Worm (Caenorhabditis elegans) whole organism, early embryonic: ENCODE results near the gene Y54F10BM.12.

Experiments used
- B0310.2 ChIP-seq: sonication (generic microtip); optimal IDR thresholded peaks from 2 replicates; lab custom pipeline; 2016; ENCODE audit warnings: mild to moderate bottlenecking, missing genetic modification characterization, missing compliant biosample characterization
- F13C5.2 ChIP-seq: sonication (generic microtip); optimal IDR thresholded peaks from 2 replicates; lab custom pipeline; 2017; ENCODE audit warnings: mild to moderate bottlenecking, missing genetic modification characterization, inconsistent platforms, missing compliant biosample characterization
- aly-1 ChIP-seq: sonication (generic microtip); optimal IDR thresholded peaks from 2 replicates; lab custom pipeline; 2016; ENCODE audit warnings: missing genetic modification characterization, missing compliant biosample characterization
- ama-1 ChIP-seq: fragments of 150-350 bp; optimal IDR thresholded peaks from 2 replicates; lab custom pipeline; 2014
- ceh-13 ChIP-seq: fragments of 200-800 bp; sonication (Bioruptor generic); optimal IDR thresholded peaks from 2 replicates; lab custom pipeline; 2018; ENCODE audit warnings: mild to moderate bottlenecking, missing genetic modification characterization, missing compliant biosample characterization
- ceh-36 ChIP-seq: sonication (generic microtip); optimal IDR thresholded peaks from 2 replicates; lab custom pipeline; 2016; ENCODE audit warnings: missing genetic modification characterization, inconsistent platforms, missing compliant biosample characterization
- ets-7 ChIP-seq: sonication (generic microtip); optimal IDR thresholded peaks from 2 replicates; lab custom pipeline; 2016; ENCODE audit warnings: missing genotype, missing genetic modification characterization, missing compliant biosample characterization
- flt-1 ChIP-seq: fragments of 200-800 bp; sonication (Bioruptor generic); IDR thresholded peaks from 2 replicates; pipeline ENCODE4 v1.3.6; 2022; ENCODE audit warnings: missing genetic modification characterization, missing compliant biosample characterization
- hmbx-1 ChIP-seq: sonication (generic microtip); optimal IDR thresholded peaks from 2 replicates; lab custom pipeline; 2016; ENCODE audit warnings: mild to moderate bottlenecking, missing genetic modification characterization, missing compliant biosample characterization
- hmg-4 ChIP-seq: fragments of 200-800 bp; sonication (Bioruptor generic); optimal IDR thresholded peaks from 2 replicates; lab custom pipeline; 2018; ENCODE audit warnings: mild to moderate bottlenecking, missing genetic modification characterization, missing compliant biosample characterization
- hnd-1 ChIP-seq: sonication (generic microtip); optimal IDR thresholded peaks from 2 replicates; lab custom pipeline; 2016; ENCODE audit warnings: missing genetic modification characterization, missing compliant biosample characterization
- pes-1 ChIP-seq: fragments of 200-800 bp; sonication (Bioruptor generic); IDR thresholded peaks from 2 replicates; pipeline ENCODE4 v1.3.6; 2022; ENCODE audit warnings: missing genetic modification reagents, missing genetic modification characterization, missing compliant biosample characterization
- scrt-1 ChIP-seq: fragments of 200-800 bp; sonication (Bioruptor generic); IDR thresholded peaks from 2 replicates; pipeline ENCODE4 v1.3.6; 2022; ENCODE audit warnings: missing genetic modification characterization, missing compliant biosample characterization
- sea-1 ChIP-seq: fragments of 200-800 bp; sonication (Bioruptor generic); conservative IDR thresholded peaks from 2 replicates; pipeline ENCODE4 v1.3.6; 2022; ENCODE audit warnings: missing genetic modification characterization, missing compliant biosample characterization
- tbx-11 ChIP-seq: fragments of 200-800 bp; sonication (Bioruptor generic); IDR thresholded peaks from 2 replicates; pipeline ENCODE4 v1.3.6; 2022; ENCODE audit warnings: missing genetic modification characterization, missing compliant biosample characterization
- tbx-37 ChIP-seq: fragments of 200-800 bp; sonication (Bioruptor generic); conservative IDR thresholded peaks from 2 replicates; pipeline ENCODE4 v1.3.6; 2022; ENCODE audit warnings: missing genetic modification reagents, missing genetic modification characterization, missing compliant biosample characterization
- tra-4 ChIP-seq: sonication (generic microtip); optimal IDR thresholded peaks from 2 replicates; lab custom pipeline; 2017; ENCODE audit warnings: missing genetic modification characterization, missing compliant biosample characterization

Gene Y54F10BM.12

DNA sequence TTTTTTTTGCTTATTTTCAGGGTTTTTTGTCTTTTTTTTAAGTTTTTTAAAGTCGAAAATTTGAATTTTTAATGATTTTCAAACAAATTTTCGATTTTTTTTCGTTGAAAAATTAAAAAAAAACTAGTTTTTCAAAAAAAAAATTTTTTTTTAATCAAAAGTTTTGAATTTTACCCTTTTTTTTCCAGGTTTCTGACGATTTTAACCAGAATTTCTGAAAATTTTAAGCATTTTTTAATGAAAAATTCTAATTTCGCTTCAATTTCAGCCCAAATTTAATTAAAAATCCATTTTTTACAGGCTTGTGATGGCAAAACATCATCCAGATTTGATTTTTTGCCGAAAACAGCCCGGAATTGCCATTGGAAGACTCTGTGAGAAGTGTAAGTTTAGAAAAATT, 13.8 kb upstream of the Y54F10BM.12 start, which contains the start of gene phf-5:
Gene phf-5, plus strand, starts transcription at position 301 of the 400 bp plus-strand sequence.
- no peak for TF ChIP-seq hmbx-1 (tag; lab: Kevin White, UChicago)
- no peak for TF ChIP-seq hmg-4
- TF ChIP-seq pes-1 (GFP tag; lab: Robert Waterston, UW): no peak
- no peak for TF ChIP-seq tra-4 (tag; lab: Kevin White, UChicago)
- TF ChIP-seq ceh-13 (GFP tag; lab: Kevin White, UChicago): no peak
- TF ChIP-seq B0310.2 (tag; lab: Kevin White, UChicago): no peak
- TF ChIP-seq hnd-1 (tag; lab: Kevin White, UChicago): no peak
- no peak for TF ChIP-seq ets-7 (tag; lab: Kevin White, UChicago)
- TF ChIP-seq aly-1 (tag; lab: Kevin White, UChicago): no peak
- TF ChIP-seq F13C5.2: no peak
- TF ChIP-seq sea-1 (GFP tag; lab: Robert Waterston, UW): no peak
- TF ChIP-seq tbx-37 (GFP tag; lab: Robert Waterston, UW): no peak
- no peak for TF ChIP-seq scrt-1
- no peak for TF ChIP-seq ama-1 (lab: Kevin White, UChicago)
- no peak for TF ChIP-seq flt-1 (GFP tag; lab: Robert Waterston, UW)
- TF ChIP-seq tbx-11 (GFP tag; lab: Robert Waterston, UW): no peak

ce11 chrIII:2331033-2331625, 1.6 kb upstream of the Y54F10BM.12 start, which contains the start of the genes Y54F10BM.13 and ppm-1.D:
Gene Y54F10BM.13, minus strand, starts transcription at chrIII:2331083.
Gene ppm-1.D, plus strand, starts transcription at chrIII:2331572.
- TF ChIP-seq hmg-4 (no peak), B0310.2 (tag; lab: Kevin White, UChicago) (no peak)

DNA sequence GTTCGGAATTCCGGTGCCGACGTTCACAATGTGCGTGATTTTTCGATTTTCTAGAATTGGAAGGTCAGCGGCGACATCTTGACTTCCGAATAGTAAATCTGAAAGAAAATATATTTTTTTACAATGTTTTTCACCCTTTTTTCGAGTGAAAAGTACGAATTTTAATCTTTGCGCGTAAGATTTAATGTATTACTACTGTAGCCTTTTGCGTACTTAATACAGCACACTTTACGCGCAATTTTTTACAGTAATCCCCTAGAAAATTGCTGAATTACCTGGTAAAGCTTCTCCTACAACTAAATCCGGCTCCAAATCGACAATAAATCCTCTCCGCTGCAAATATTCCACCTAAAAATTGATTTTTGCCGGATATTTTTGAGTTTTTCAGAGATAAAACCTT, 910 bp upstream of the Y54F10BM.12 start:
- TF ChIP-seq scrt-1: no peak
- peak; percentile 43 for TF ChIP-seq ceh-36 (tag; lab: Kevin White, UChicago)

- TF ChIP-seq scrt-1: no peak
- TF ChIP-seq pes-1 (GFP tag; lab: Robert Waterston, UW): no peak
- TF ChIP-seq aly-1 (tag; lab: Kevin White, UChicago): no peak
- no peak for TF ChIP-seq tra-4 (tag; lab: Kevin White, UChicago)
- TF ChIP-seq ceh-36 (tag; lab: Kevin White, UChicago): no peak
- no peak for TF ChIP-seq hmg-4
- no peak for TF ChIP-seq B0310.2 (tag; lab: Kevin White, UChicago)
- no peak for TF ChIP-seq ceh-13 (GFP tag; lab: Kevin White, UChicago)
- no peak for TF ChIP-seq ets-7 (tag; lab: Kevin White, UChicago)
- no peak for TF ChIP-seq tbx-37 (GFP tag; lab: Robert Waterston, UW)
- no peak for TF ChIP-seq flt-1 (GFP tag; lab: Robert Waterston, UW)
- no peak for TF ChIP-seq ama-1 (lab: Kevin White, UChicago)
- TF ChIP-seq hmbx-1 (tag; lab: Kevin White, UChicago): no peak
- TF ChIP-seq F13C5.2: no peak
- no peak for TF ChIP-seq sea-1 (GFP tag; lab: Robert Waterston, UW)
- TF ChIP-seq tbx-11 (GFP tag; lab: Robert Waterston, UW): no peak
- no peak for TF ChIP-seq hnd-1 (tag; lab: Kevin White, UChicago)
These were observed 867 bp downstream of the Y54F10BM.12 start for ce11 chrIII:2328612-2329011.

ce11 chrIII:2324703-2325102, 4.8 kb downstream of the Y54F10BM.12 start:
- no peak for TF ChIP-seq ceh-13 (GFP tag; lab: Kevin White, UChicago)
- TF ChIP-seq hmg-4: no peak
- TF ChIP-seq ets-7 (tag; lab: Kevin White, UChicago): no peak

DNA sequence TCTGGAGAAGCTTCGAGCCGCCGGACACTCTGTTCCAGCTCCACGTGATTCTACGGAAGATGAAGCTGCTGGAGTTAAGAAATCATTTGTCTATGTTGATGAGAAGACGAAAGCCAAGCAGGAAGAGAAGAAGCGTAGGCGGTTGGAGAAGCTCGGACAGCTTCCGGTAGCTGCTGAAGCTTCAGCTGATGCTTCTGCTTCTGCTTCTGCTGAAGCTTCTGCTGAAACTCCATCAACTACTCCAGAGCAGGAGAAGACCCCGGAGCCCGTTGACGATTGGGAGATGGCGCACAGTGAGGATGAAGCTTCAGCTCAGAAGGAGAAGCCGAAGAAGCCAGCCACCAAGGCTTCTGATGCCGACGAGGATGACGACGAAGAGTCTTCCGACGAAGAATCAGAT, 13.0 kb downstream of the Y54F10BM.12 start:
- TF ChIP-seq flt-1 (GFP tag; lab: Robert Waterston, UW) (no peak), tbx-11 (GFP tag; lab: Robert Waterston, UW) (no peak), ceh-13 (GFP tag; lab: Kevin White, UChicago) (no peak), F13C5.2 (no peak), scrt-1 (no peak), hmbx-1 (tag; lab: Kevin White, UChicago) (no peak), sea-1 (GFP tag; lab: Robert Waterston, UW) (no peak), pes-1 (GFP tag; lab: Robert Waterston, UW) (no peak), aly-1 (tag; lab: Kevin White, UChicago) (no peak), B0310.2 (tag; lab: Kevin White, UChicago) (no peak), hnd-1 (tag; lab: Kevin White, UChicago) (no peak), ceh-36 (tag; lab: Kevin White, UChicago) (no peak), ets-7 (tag; lab: Kevin White, UChicago) (no peak), tra-4 (tag; lab: Kevin White, UChicago) (no peak), hmg-4 (no peak), ama-1 (lab: Kevin White, UChicago) (no peak), tbx-37 (GFP tag; lab: Robert Waterston, UW) (no peak)

DNA sequence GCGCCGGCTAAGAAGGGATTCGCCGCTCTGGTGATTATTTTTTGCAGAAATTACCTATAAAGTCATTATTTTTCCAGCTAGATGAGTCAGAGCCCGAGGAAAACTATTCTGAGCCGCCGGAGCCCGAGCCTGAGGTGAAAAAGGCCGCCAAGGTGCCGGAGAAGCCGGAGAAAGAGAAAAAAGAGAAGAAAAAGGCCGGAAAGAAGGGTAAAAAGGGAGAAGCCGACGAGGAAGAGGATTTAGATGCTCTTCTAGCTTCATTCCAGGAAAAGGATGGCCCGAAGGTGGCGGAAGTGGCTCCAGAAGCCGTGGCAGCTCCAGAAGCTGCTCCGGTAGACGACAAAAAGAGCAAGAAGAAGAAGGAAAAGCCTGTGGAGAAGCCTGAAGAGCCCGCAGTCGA, 14.8 kb downstream of the Y54F10BM.12 start:
- TF ChIP-seq hnd-1 (tag; lab: Kevin White, UChicago) (peak; percentile 4), aly-1 (tag; lab: Kevin White, UChicago) (peak; percentile 24), pes-1 (GFP tag; lab: Robert Waterston, UW) (no peak), tbx-11 (GFP tag; lab: Robert Waterston, UW) (no peak), ceh-13 (GFP tag; lab: Kevin White, UChicago) (no peak)

- no peak for TF ChIP-seq flt-1 (GFP tag; lab: Robert Waterston, UW)
- TF ChIP-seq B0310.2 (tag; lab: Kevin White, UChicago): no peak
- no peak for TF ChIP-seq hnd-1 (tag; lab: Kevin White, UChicago)
- no peak for TF ChIP-seq pes-1 (GFP tag; lab: Robert Waterston, UW)
- no peak for TF ChIP-seq tra-4 (tag; lab: Kevin White, UChicago)
- no peak for TF ChIP-seq ceh-36 (tag; lab: Kevin White, UChicago)
- no peak for TF ChIP-seq tbx-11 (GFP tag; lab: Robert Waterston, UW)
- TF ChIP-seq F13C5.2: no peak
- TF ChIP-seq hmbx-1 (tag; lab: Kevin White, UChicago): no peak
- TF ChIP-seq tbx-37 (GFP tag; lab: Robert Waterston, UW): no peak
- TF ChIP-seq ets-7 (tag; lab: Kevin White, UChicago): no peak
- TF ChIP-seq scrt-1: no peak
- no peak for TF ChIP-seq sea-1 (GFP tag; lab: Robert Waterston, UW)
- TF ChIP-seq ama-1 (lab: Kevin White, UChicago): no peak
- no peak for TF ChIP-seq aly-1 (tag; lab: Kevin White, UChicago)
These were observed 15.4 kb downstream of the Y54F10BM.12 start, which contains the start of the genes fbxa-66 and iffb-1 for ce11 chrIII:2313985-2314494. Gene fbxa-66, minus strand, starts transcription at chrIII:2314035. Gene iffb-1, plus strand, starts transcription at chrIII:2314436.
